Worm (Caenorhabditis elegans) whole organism, midembryonic: ENCODE measurements around the gene let-711.

ENCODE experiments used
- T22C8.4 ChIP-seq: fragments of 200-800 bp; sonication (Bioruptor generic); IDR thresholded peaks from 2 replicates; pipeline ENCODE4 v1.3.6; 2022; ENCODE audit warnings: missing genetic modification characterization, missing compliant biosample characterization
- cog-1 ChIP-seq: sonication (generic microtip); optimal IDR thresholded peaks from 2 replicates; lab custom pipeline; 2016; ENCODE audit warnings: missing genetic modification characterization, missing compliant biosample characterization
- flt-1 ChIP-seq: fragments of 200-800 bp; sonication (Bioruptor generic); IDR thresholded peaks from 2 replicates; pipeline ENCODE4 v1.3.6; 2022; ENCODE audit warnings: missing genetic modification characterization, missing compliant biosample characterization
- klf-2 ChIP-seq: fragments of 200-800 bp; sonication (Bioruptor generic); conservative IDR thresholded peaks from 2 replicates; pipeline ENCODE4 v1.3.6; 2022; ENCODE audit warnings: missing genetic modification reagents, missing genetic modification characterization, missing compliant biosample characterization
- med-1 ChIP-seq: sonication (generic microtip); optimal IDR thresholded peaks from 2 replicates; lab custom pipeline; 2017; ENCODE audit warnings: missing genetic modification characterization, mild to moderate bottlenecking, missing compliant biosample characterization, antibody characterized with exemption, missing genetic modification reagents; ENCODE audit not compliant: insufficient read depth
- ref-1 ChIP-seq: fragments of 200-800 bp; sonication (Bioruptor generic); conservative IDR thresholded peaks from 2 replicates; pipeline ENCODE4 v1.3.6; 2022; ENCODE audit warnings: missing genetic modification reagents, missing genetic modification characterization, missing compliant biosample characterization
- tab-1 ChIP-seq: fragments of 200-800 bp; sonication (Bioruptor generic); IDR thresholded peaks from 2 replicates; pipeline ENCODE4 v1.3.6; 2022; ENCODE audit warnings: missing genetic modification characterization, missing compliant biosample characterization
- ztf-23 ChIP-seq: fragments of 200-800 bp; sonication (Bioruptor generic); IDR thresholded peaks from 2 replicates; pipeline ENCODE4 v1.3.6; 2022; ENCODE audit warnings: missing genetic modification reagents, missing genetic modification characterization, missing compliant biosample characterization
- ztf-29 ChIP-seq: fragments of 200-800 bp; sonication (Bioruptor generic); IDR thresholded peaks from 2 replicates; pipeline ENCODE4 v1.3.6; 2022; ENCODE audit warnings: missing genetic modification reagents, missing genetic modification characterization, missing compliant biosample characterization

The let-711 gene

DNA sequence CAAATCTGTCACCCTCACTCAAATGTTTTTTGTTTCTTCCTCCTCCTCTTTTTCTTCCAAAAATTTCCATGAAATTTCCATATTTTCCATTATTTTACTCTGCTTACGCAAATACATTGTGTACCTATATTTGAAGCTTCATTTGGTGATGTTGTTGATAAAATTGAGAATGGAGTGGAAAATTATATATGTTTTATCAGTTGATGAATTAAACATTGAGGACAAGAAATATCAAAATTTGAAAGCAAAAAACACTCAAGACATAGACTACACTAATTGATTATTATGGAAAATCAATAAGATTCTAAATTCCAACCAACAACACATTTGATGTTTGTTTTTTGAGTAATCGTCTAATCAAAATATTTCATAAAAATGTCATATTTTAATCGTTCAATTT lies 42.7 kb downstream of the let-711 start:
- TF ChIP-seq flt-1 (GFP tag; lab: Robert Waterston, UW) (no peak), tab-1 (no peak), cog-1 (no peak), ref-1 (GFP tag; lab: Robert Waterston, UW) (no peak), ztf-29 (GFP tag; lab: Robert Waterston, UW) (no peak), med-1 (GFP tag; lab: Kevin White, UChicago) (no peak), ztf-23 (GFP tag; lab: Robert Waterston, UW) (no peak), klf-2 (GFP tag; lab: Robert Waterston, UW) (no peak), T22C8.4 (GFP tag; lab: Robert Waterston, UW) (no peak)

DNA sequence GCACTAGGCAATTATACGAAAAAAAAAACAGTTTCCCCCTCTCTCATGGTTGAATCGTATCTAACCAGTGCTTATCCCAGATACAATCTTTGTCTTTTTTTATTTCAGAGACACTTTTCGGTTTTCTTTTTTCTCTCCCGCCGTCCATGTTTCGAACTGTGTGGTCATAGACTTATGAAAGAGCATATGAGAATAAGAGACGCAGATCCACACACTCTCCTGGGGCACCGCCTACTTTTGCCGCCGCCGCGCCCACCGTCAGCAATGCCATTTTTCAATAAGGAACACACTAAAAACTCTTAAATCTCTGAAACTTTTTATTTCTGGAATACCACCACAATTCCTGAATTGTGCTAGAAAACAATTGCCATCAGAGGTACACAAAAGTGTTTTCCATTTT lies 43.4 kb downstream of the let-711 start, which contains the start of gene prk-1:
Gene prk-1, plus strand, starts transcription at position 269 of the 400 bp plus-strand sequence.
- no peak for TF ChIP-seq ref-1 (GFP tag; lab: Robert Waterston, UW)
- no peak for TF ChIP-seq ztf-29 (GFP tag; lab: Robert Waterston, UW)
- TF ChIP-seq tab-1 = no peak
- no peak for TF ChIP-seq T22C8.4 (GFP tag; lab: Robert Waterston, UW)

DNA sequence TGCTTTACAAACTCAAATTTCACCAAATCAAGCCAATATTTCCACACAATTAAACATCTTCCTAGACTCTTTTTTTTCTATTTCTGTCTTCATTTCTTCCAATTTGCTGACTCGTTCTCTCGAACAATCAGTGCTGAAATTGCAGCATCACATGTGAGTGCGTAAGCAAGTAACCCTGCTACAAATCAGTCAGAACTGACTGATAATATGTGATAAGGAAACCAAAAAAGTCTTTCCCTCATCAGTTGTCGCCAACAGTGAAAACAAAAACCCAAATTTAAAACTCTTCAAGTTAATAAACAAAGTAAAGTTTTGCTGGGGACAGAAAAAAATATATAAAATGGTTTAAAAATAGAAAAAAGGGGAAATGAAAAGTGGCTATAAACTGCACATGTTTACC lies 44.9 kb downstream of the let-711 start:
- TF ChIP-seq klf-2 (GFP tag; lab: Robert Waterston, UW) = no peak
- no peak for TF ChIP-seq ref-1 (GFP tag; lab: Robert Waterston, UW)
- no peak for TF ChIP-seq ztf-23 (GFP tag; lab: Robert Waterston, UW)
- no peak for TF ChIP-seq T22C8.4 (GFP tag; lab: Robert Waterston, UW)
- TF ChIP-seq flt-1 (GFP tag; lab: Robert Waterston, UW) = no peak
- TF ChIP-seq med-1 (GFP tag; lab: Kevin White, UChicago) = no peak
- TF ChIP-seq ztf-29 (GFP tag; lab: Robert Waterston, UW) = no peak
- TF ChIP-seq cog-1 = no peak
- no peak for TF ChIP-seq tab-1

DNA sequence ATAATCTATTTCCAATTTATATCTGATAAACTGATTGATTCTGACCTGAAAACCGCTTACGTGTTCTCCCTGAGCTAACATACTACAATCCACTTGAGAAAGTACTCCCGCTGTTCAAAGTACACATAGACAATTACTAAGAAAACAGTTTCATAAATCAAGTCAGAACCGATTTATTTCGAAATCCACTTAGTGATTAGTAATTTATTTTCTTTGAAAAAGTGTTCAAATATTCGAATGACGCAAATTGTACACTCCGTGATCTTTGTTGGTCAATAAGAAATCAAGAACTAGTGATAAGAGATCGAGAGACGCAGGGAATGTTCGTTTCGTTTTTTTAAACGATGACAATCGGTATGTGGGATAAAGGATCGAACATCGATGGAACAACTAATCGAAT lies 46.0 kb downstream of the let-711 start:
- TF ChIP-seq tab-1 (no peak), ztf-29 (GFP tag; lab: Robert Waterston, UW) (no peak), cog-1 (no peak), ref-1 (GFP tag; lab: Robert Waterston, UW) (no peak), ztf-23 (GFP tag; lab: Robert Waterston, UW) (no peak), klf-2 (GFP tag; lab: Robert Waterston, UW) (no peak), T22C8.4 (GFP tag; lab: Robert Waterston, UW) (no peak), med-1 (GFP tag; lab: Kevin White, UChicago) (no peak), flt-1 (GFP tag; lab: Robert Waterston, UW) (no peak)

DNA sequence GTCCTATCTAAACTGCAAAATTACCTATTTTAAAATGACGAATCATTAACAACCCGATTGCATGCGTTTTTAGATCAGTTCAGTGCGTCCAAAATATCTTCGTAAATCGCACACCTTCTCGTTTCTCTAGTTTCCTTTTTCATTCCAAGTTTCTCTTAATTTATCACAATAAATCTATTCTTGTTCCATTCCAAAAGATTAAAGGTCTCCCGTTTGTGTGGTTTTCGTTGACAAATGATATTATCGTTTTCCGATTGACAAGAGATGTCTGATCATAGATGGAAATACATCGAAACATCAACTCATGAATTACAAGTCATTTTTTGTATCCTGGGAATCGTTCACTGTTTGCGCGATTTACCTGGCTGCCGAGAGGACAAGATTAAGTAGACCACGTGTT lies 46.7 kb downstream of the let-711 start:
- TF ChIP-seq ref-1 (GFP tag; lab: Robert Waterston, UW) = no peak
- no peak for TF ChIP-seq ztf-23 (GFP tag; lab: Robert Waterston, UW)
- TF ChIP-seq cog-1 = no peak
- TF ChIP-seq med-1 (GFP tag; lab: Kevin White, UChicago) = no peak
- TF ChIP-seq klf-2 (GFP tag; lab: Robert Waterston, UW) = no peak
- TF ChIP-seq ztf-29 (GFP tag; lab: Robert Waterston, UW) = no peak
- TF ChIP-seq flt-1 (GFP tag; lab: Robert Waterston, UW) = no peak

DNA sequence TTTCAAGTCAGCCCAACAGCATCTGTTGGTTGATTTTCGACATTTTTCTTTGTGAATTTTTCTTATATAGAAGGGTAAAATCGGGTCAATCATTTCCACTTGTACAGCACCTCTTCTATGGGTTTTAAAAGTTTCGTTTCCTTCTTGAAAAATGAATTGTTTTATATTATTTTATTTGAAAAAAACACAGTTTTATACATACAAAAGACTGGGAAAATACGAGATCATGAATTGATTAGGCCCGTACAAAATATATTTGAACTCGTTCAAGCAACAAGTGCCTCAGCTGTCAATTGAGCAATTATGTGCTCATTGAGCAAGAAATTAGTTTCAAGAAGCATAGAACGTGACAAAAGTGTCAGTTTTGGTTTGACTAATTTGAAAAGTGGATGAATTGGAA lies 55.6 kb downstream of the let-711 start:
- TF ChIP-seq ref-1 (GFP tag; lab: Robert Waterston, UW) (no peak), ztf-29 (GFP tag; lab: Robert Waterston, UW) (no peak), tab-1 (no peak), ztf-23 (GFP tag; lab: Robert Waterston, UW) (no peak), klf-2 (GFP tag; lab: Robert Waterston, UW) (no peak), med-1 (GFP tag; lab: Kevin White, UChicago) (no peak), T22C8.4 (GFP tag; lab: Robert Waterston, UW) (no peak)

DNA sequence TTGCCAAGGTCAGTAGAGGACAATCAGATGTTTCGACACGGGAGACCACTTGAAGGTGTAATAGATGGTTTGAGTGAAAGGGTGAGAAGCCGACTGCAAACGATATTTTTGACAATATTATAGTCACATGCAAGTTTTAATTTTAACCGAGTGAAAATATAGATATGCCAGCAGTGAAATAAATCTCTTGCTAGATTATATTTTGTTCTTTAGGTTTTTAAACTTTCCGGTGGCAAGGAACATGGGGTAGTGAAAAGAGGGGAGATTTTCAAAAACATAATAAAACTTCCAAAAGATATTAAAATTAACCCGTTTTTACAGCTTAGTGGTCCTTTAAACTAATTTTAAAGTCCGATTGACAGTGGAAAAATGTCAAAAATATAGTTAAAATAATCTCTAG lies 58.8 kb downstream of the let-711 start, which contains the start of gene C06E8.5:
Gene C06E8.5, minus strand, starts transcription at position 101 of the 400 bp plus-strand sequence.
- TF ChIP-seq cog-1 = no peak
- no peak for TF ChIP-seq ztf-23 (GFP tag; lab: Robert Waterston, UW)
- TF ChIP-seq flt-1 (GFP tag; lab: Robert Waterston, UW) = no peak
- TF ChIP-seq med-1 (GFP tag; lab: Kevin White, UChicago) = no peak
- no peak for TF ChIP-seq ztf-29 (GFP tag; lab: Robert Waterston, UW)
- no peak for TF ChIP-seq ref-1 (GFP tag; lab: Robert Waterston, UW)
- no peak for TF ChIP-seq T22C8.4 (GFP tag; lab: Robert Waterston, UW)
- no peak for TF ChIP-seq tab-1
